Worm (Caenorhabditis elegans) whole organism, L3 larva: ENCODE measurements around the gene B0280.9.

Experiments
- R02D3.7 ChIP-seq: fragments of 150-350 bp; optimal IDR thresholded peaks from 2 replicates; lab custom pipeline; 2014; ENCODE audit warnings: missing biosample characterization, missing genetic modification characterization
- ZK546.5 ChIP-seq: sonication (generic microtip); optimal IDR thresholded peaks from 2 replicates; lab custom pipeline; 2017; ENCODE audit warnings: missing biosample characterization, missing genetic modification characterization
- aly-2 ChIP-seq: fragments of 150-350 bp; optimal IDR thresholded peaks from 2 replicates; lab custom pipeline; 2014; ENCODE audit warnings: missing biosample characterization, missing genetic modification characterization
- ceh-16 ChIP-seq: sonication (generic microtip); optimal IDR thresholded peaks from 2 replicates; lab custom pipeline; 2017; ENCODE audit warnings: missing biosample characterization, missing genetic modification characterization
- ceh-28 ChIP-seq: fragments of 150-350 bp; optimal IDR thresholded peaks from 2 replicates; lab custom pipeline; 2014; ENCODE audit warnings: missing biosample characterization, missing genetic modification reagents, missing genetic modification characterization
- ceh-82 ChIP-seq: fragments of 150-350 bp; optimal IDR thresholded peaks from 2 replicates; lab custom pipeline; 2014; ENCODE audit warnings: missing biosample characterization, missing genetic modification characterization
- ceh-9 ChIP-seq: sonication (generic microtip); optimal IDR thresholded peaks from 2 replicates; lab custom pipeline; 2018; ENCODE audit warnings: missing biosample characterization, missing genetic modification characterization
- daf-12 ChIP-seq: fragments of 150-350 bp; optimal IDR thresholded peaks from 2 replicates; lab custom pipeline; 2014; ENCODE audit warnings: missing biosample characterization, missing genetic modification reagents, missing genetic modification characterization
- egl-27 ChIP-seq: sonication (generic microtip); optimal IDR thresholded peaks from 4 replicates; lab custom pipeline; 2017; ENCODE audit warnings: missing biosample characterization, missing genetic modification reagents, missing genetic modification characterization
- egl-5 ChIP-seq: fragments of 150-350 bp; optimal IDR thresholded peaks from 2 replicates; lab custom pipeline; 2017; ENCODE audit warnings: missing biosample characterization, missing genetic modification reagents, missing genetic modification characterization, inconsistent platforms
- elt-1 ChIP-seq: fragments of 150-350 bp; optimal IDR thresholded peaks from 2 replicates; lab custom pipeline; 2014; ENCODE audit warnings: missing biosample characterization, missing genetic modification characterization
- elt-2 ChIP-seq: sonication (generic microtip); optimal IDR thresholded peaks from 2 replicates; lab custom pipeline; 2016; ENCODE audit warnings: missing genetic modification reagents, mild to moderate bottlenecking, missing genetic modification characterization, missing compliant biosample characterization
- elt-3 ChIP-seq, 3 experiments: fragments of 150-350 bp in 1 of 3; sonication (generic microtip) in 2 of 3; optimal IDR thresholded peaks; 2 replicates in 2 of 3; 4 replicates in 1 of 3; lab custom pipeline; 2014 to 2017; ENCODE audit warnings: missing biosample characterization in 3 of 3, missing genetic modification characterization in 3 of 3
- eor-1 ChIP-seq, 2 experiments: fragments of 150-350 bp; optimal IDR thresholded peaks; 2 replicates each; lab custom pipeline; 2014 to 2018; ENCODE audit warnings: missing biosample characterization in 2 of 2, missing genetic modification characterization in 2 of 2
- fkh-10 ChIP-seq: sonication (generic microtip); optimal IDR thresholded peaks from 2 replicates; lab custom pipeline; 2017; ENCODE audit warnings: missing biosample characterization, missing genetic modification reagents, missing genetic modification characterization
- fkh-2 ChIP-seq: fragments of 150-350 bp; optimal IDR thresholded peaks from 2 replicates; lab custom pipeline; 2014; ENCODE audit warnings: missing biosample characterization, missing genetic modification reagents, missing genetic modification characterization
- fos-1 ChIP-seq: fragments of 150-350 bp; optimal IDR thresholded peaks from 2 replicates; lab custom pipeline; 2014; ENCODE audit warnings: missing biosample characterization, missing genetic modification characterization
- hmg-11 ChIP-seq: sonication (generic microtip); optimal IDR thresholded peaks from 2 replicates; lab custom pipeline; 2016; ENCODE audit warnings: missing genetic modification characterization, missing compliant biosample characterization
- jun-1 ChIP-seq: fragments of 150-350 bp; optimal IDR thresholded peaks from 2 replicates; lab custom pipeline; 2014; ENCODE audit warnings: missing biosample characterization, missing genetic modification reagents, missing genetic modification characterization
- lin-15B ChIP-seq: fragments of 150-350 bp; optimal IDR thresholded peaks from 2 replicates; lab custom pipeline; 2014; ENCODE audit warnings: missing biosample characterization, missing genetic modification characterization
- lin-39 ChIP-seq: fragments of 150-350 bp; optimal IDR thresholded peaks from 2 replicates; lab custom pipeline; 2018; ENCODE audit warnings: missing biosample characterization, missing genetic modification reagents, missing genetic modification characterization
- lsy-12 ChIP-seq: sonication (generic microtip); optimal IDR thresholded peaks from 2 replicates; lab custom pipeline; 2016; ENCODE audit warnings: mild to moderate bottlenecking, missing genetic modification characterization, missing compliant biosample characterization
- mdl-1 ChIP-seq: fragments of 150-350 bp; optimal IDR thresholded peaks from 2 replicates; lab custom pipeline; 2014; ENCODE audit warnings: missing biosample characterization, missing genetic modification characterization
- mml-1 ChIP-seq: fragments of 150-350 bp; sonication (generic microtip); optimal IDR thresholded peaks from 3 replicates; lab custom pipeline; 2014; ENCODE audit warnings: missing biosample characterization, missing genetic modification characterization
- nfya-1 ChIP-seq: sonication (generic microtip); optimal IDR thresholded peaks from 2 replicates; lab custom pipeline; 2017; ENCODE audit warnings: missing genetic modification characterization, mild to moderate bottlenecking, missing compliant biosample characterization, antibody characterized with exemption, moderate library complexity; ENCODE audit not compliant: insufficient read depth
- nhr-11 ChIP-seq: fragments of 150-350 bp; optimal IDR thresholded peaks from 2 replicates; lab custom pipeline; 2014; ENCODE audit warnings: missing biosample characterization, missing genetic modification characterization
- nhr-12 ChIP-seq: fragments of 150-350 bp; optimal IDR thresholded peaks from 2 replicates; lab custom pipeline; 2014; ENCODE audit warnings: missing biosample characterization, missing genetic modification characterization
- nhr-25 ChIP-seq: sonication (generic microtip); optimal IDR thresholded peaks from 2 replicates; lab custom pipeline; 2017; ENCODE audit warnings: missing biosample characterization, missing genetic modification characterization
- nhr-28 ChIP-seq: fragments of 150-350 bp; optimal IDR thresholded peaks from 2 replicates; lab custom pipeline; 2014; ENCODE audit warnings: missing biosample characterization, missing genetic modification characterization
- nhr-43 ChIP-seq: sonication (generic microtip); optimal IDR thresholded peaks from 2 replicates; lab custom pipeline; 2016; ENCODE audit warnings: mild to moderate bottlenecking, missing genetic modification characterization, missing compliant biosample characterization; ENCODE audit not compliant: poor library complexity, severe bottlenecking
- nhr-67 ChIP-seq: fragments of 150-350 bp; optimal IDR thresholded peaks from 2 replicates; lab custom pipeline; 2014; ENCODE audit warnings: missing biosample characterization, missing genetic modification characterization
- nhr-76 ChIP-seq: fragments of 150-350 bp; sonication (generic microtip); optimal IDR thresholded peaks from 5 replicates; lab custom pipeline; 2014; ENCODE audit warnings: missing biosample characterization, missing genetic modification characterization
- pha-4 ChIP-seq: fragments of 150-350 bp; optimal IDR thresholded peaks from 2 replicates; lab custom pipeline; 2014; ENCODE audit warnings: missing biosample characterization, missing genetic modification reagents, missing genetic modification characterization
- pqm-1 ChIP-seq: fragments of 150-350 bp; optimal IDR thresholded peaks from 2 replicates; lab custom pipeline; 2017; ENCODE audit warnings: missing biosample characterization, missing genetic modification characterization, inconsistent platforms
- sea-2 ChIP-seq: fragments of 150-350 bp; sonication (generic microtip); optimal IDR thresholded peaks from 4 replicates; lab custom pipeline; 2014; ENCODE audit warnings: missing biosample characterization, missing genetic modification reagents, missing genetic modification characterization
- skn-1 ChIP-seq: fragments of 150-350 bp; optimal IDR thresholded peaks from 2 replicates; lab custom pipeline; 2014; ENCODE audit warnings: missing biosample characterization, missing genetic modification characterization
- snpc-4 ChIP-seq: fragments of 150-350 bp; optimal IDR thresholded peaks from 2 replicates; lab custom pipeline; 2014; ENCODE audit warnings: missing biosample characterization, missing genetic modification characterization
- tbx-2 ChIP-seq: sonication (generic microtip); optimal IDR thresholded peaks from 2 replicates; lab custom pipeline; 2016; ENCODE audit warnings: mild to moderate bottlenecking, missing genetic modification characterization, missing compliant biosample characterization
- unc-39 ChIP-seq: sonication (generic microtip); optimal IDR thresholded peaks from 4 replicates; lab custom pipeline; 2017; ENCODE audit warnings: missing biosample characterization, missing genetic modification characterization
- unc-62 ChIP-seq: fragments of 150-350 bp; sonication (generic microtip); optimal IDR thresholded peaks from 4 replicates; lab custom pipeline; 2014; ENCODE audit warnings: missing biosample characterization, missing genetic modification reagents, missing genetic modification characterization
- zag-1 ChIP-seq: fragments of 150-350 bp; optimal IDR thresholded peaks from 2 replicates; lab custom pipeline; 2014; ENCODE audit warnings: missing biosample characterization, missing genetic modification characterization
- ztf-11 ChIP-seq: fragments of 150-350 bp; optimal IDR thresholded peaks from 2 replicates; lab custom pipeline; 2014; ENCODE audit warnings: missing biosample characterization, missing genetic modification characterization
- ztf-4 ChIP-seq: fragments of 150-350 bp; optimal IDR thresholded peaks from 2 replicates; lab custom pipeline; 2014; ENCODE audit warnings: missing biosample characterization, missing genetic modification characterization

B0280.9 gene

DNA sequence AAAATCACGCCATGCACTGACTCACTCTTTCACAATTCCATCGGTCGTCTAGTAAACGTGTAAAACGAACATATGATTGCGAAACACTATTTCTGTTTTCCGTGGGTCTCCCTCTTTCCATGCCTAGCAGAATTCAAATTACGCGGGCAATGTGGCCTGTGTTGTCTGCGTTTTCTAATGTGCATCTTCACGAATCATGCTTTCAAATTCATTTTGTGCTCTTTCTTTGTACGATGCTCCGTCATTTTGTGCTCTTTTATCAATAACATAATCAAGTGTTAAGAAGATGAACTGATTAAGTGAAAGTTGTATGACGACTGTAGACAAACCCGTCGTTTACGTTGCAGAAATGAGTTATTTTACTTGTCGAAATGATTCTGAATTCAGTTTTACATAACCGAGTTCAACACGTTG is 43.1 kb upstream of the B0280.9 start:
- TF ChIP-seq ceh-82 (tag; lab: Kevin White, UChicago) (no peak), eor-1 (tag; optimal IDR thresholded peaks at IDR 0.05; lab: Kevin White, UChicago) (no peak), egl-27 (tag; lab: Kevin White, UChicago) (no peak), aly-2 (tag; lab: Kevin White, UChicago) (no peak), elt-2 (tag; lab: Kevin White, UChicago) (peak; percentile 97), nhr-43 (tag; lab: Kevin White, UChicago) (no peak), egl-5 (tag; lab: Kevin White, UChicago) (peak; percentile 44), mdl-1 (tag; lab: Kevin White, UChicago) (peak; percentile 58), nhr-12 (no peak), ztf-4 (tag; lab: Kevin White, UChicago) (no peak), pha-4 (tag; lab: Kevin White, UChicago) (peak; percentile 70), snpc-4 (tag; lab: Kevin White, UChicago) (peak; percentile 37), skn-1 (peak; percentile 72), tbx-2 (tag; lab: Kevin White, UChicago) (no peak), ztf-11 (tag; lab: Kevin White, UChicago) (no peak), R02D3.7 (no peak), lsy-12 (tag; lab: Kevin White, UChicago) (peak; percentile 27), hmg-11 (tag; lab: Kevin White, UChicago) (no peak), nfya-1 (tag; lab: Kevin White, UChicago) (peak; percentile 50), fos-1 (tag; lab: Kevin White, UChicago) (peak; percentile 18), ZK546.5 (tag; lab: Kevin White, UChicago) (no peak), fkh-10 (GFP tag; lab: Kevin White, UChicago) (no peak), mml-1 (tag; lab: Kevin White, UChicago) (no peak), fkh-2 (tag; lab: Kevin White, UChicago) (no peak), nhr-25 (tag; lab: Kevin White, UChicago) (no peak), elt-3 (tag; optimal IDR thresholded peaks at IDR 0.05; lab: Kevin White, UChicago) (no peak), lin-39 (tag; lab: Kevin White, UChicago) (peak; percentile 5), pqm-1 (tag; lab: Kevin White, UChicago) (peak; percentile 97), lin-15B (tag; lab: Kevin White, UChicago) (peak; percentile 42), jun-1 (tag; lab: Kevin White, UChicago) (peak; percentile 82), ceh-28 (tag; lab: Kevin White, UChicago) (peak; percentile 38)

- TF ChIP-seq nhr-28 (tag; lab: Kevin White, UChicago) (no peak), nhr-67 (no peak), daf-12 (tag; lab: Kevin White, UChicago) (no peak), nhr-12 (no peak), elt-1 (tag; lab: Kevin White, UChicago) (no peak), egl-27 (tag; lab: Kevin White, UChicago) (no peak), sea-2 (GFP tag; lab: Kevin White, UChicago) (no peak), snpc-4 (tag; lab: Kevin White, UChicago) (no peak), unc-39 (tag; lab: Kevin White, UChicago) (no peak), mdl-1 (tag; lab: Kevin White, UChicago) (no peak)
Observed at ce11 chrIII:7165276-7165675, 42.6 kb upstream of the B0280.9 start.

ce11 chrIII:7162065-7162762 is 39.5 kb upstream of the B0280.9 start, which contains the start of the genes syf-2 and K04G7.1:
Gene syf-2 (minus strand): TSS chrIII:7162115.
Gene K04G7.1 (plus strand): TSS chrIII:7162712.
- TF ChIP-seq ceh-28 (tag; lab: Kevin White, UChicago) (peak; percentile 72), aly-2 (tag; lab: Kevin White, UChicago) (no peak), unc-62 (GFP tag; lab: Kevin White, UChicago) (peak; percentile 53), elt-3 (tag; optimal IDR thresholded peaks at IDR 0.05; lab: Kevin White, UChicago) (peak in 1 of 3 experiments; percentile 14), R02D3.7 (peak; percentile 76), hmg-11 (tag; lab: Kevin White, UChicago) (peak; percentile 65), unc-39 (tag; lab: Kevin White, UChicago) (no peak), nhr-67 (no peak), ceh-9 (tag; lab: Kevin White, UChicago) (no peak), elt-1 (tag; lab: Kevin White, UChicago) (peak; percentile 59), lsy-12 (tag; lab: Kevin White, UChicago) (peak; percentile 78), daf-12 (tag; lab: Kevin White, UChicago) (no peak), nhr-25 (tag; lab: Kevin White, UChicago) (peak; percentile 76), nhr-43 (tag; lab: Kevin White, UChicago) (peak; percentile 62), skn-1 (peak; percentile 79), lin-15B (tag; lab: Kevin White, UChicago) (peak; percentile 99), elt-2 (tag; lab: Kevin White, UChicago) (peak; percentile 74), zag-1 (tag; lab: Kevin White, UChicago) (no peak), ceh-16 (tag; lab: Kevin White, UChicago) (no peak), ztf-4 (tag; lab: Kevin White, UChicago) (no peak), egl-5 (tag; lab: Kevin White, UChicago) (peak; percentile 57), nhr-76 (no peak), fkh-10 (GFP tag; lab: Kevin White, UChicago) (peak; percentile 85), nhr-11 (tag; lab: Kevin White, UChicago) (no peak), tbx-2 (tag; lab: Kevin White, UChicago) (peak; percentile 61), fos-1 (tag; lab: Kevin White, UChicago) (no peak), fkh-2 (tag; lab: Kevin White, UChicago) (no peak), ceh-82 (tag; lab: Kevin White, UChicago) (peak; percentile 47), snpc-4 (tag; lab: Kevin White, UChicago) (peak; percentile 90), mml-1 (tag; lab: Kevin White, UChicago) (no peak), sea-2 (GFP tag; lab: Kevin White, UChicago) (no peak), lin-39 (tag; lab: Kevin White, UChicago) (peak; percentile 91)
